Worm (Caenorhabditis elegans): Measurements from ENCODE around the gene F27E5.8.

- TF ChIP-seq ceh-13 (GFP tag; optimal IDR thresholded peaks at IDR 0.05) (no peak), ama-1 (optimal IDR thresholded peaks at IDR 0.05) (no peak), F13C5.2 (tag; optimal IDR thresholded peaks at IDR 0.05) (no peak), ceh-36 (tag; optimal IDR thresholded peaks at IDR 0.05) (no peak), tbx-37 (GFP tag; conservative IDR thresholded peaks at IDR 0.05) (no peak), hmg-4 (GFP tag; optimal IDR thresholded peaks at IDR 0.05) (no peak), pes-1 (GFP tag; IDR thresholded peaks at IDR 0.05) (no peak), flt-1 (GFP tag; IDR thresholded peaks at IDR 0.05) (no peak), hnd-1 (tag; optimal IDR thresholded peaks at IDR 0.05) (no peak), B0310.2 (tag; optimal IDR thresholded peaks at IDR 0.05) (no peak), hmbx-1 (tag; optimal IDR thresholded peaks at IDR 0.05) (no peak), tbx-11 (GFP tag; IDR thresholded peaks at IDR 0.05) (no peak)
Measured at ce11 chrII:10166365-10166764, 39.1 kb upstream of the F27E5.8 start.

All from whole organism, early embryonic.